Worm (Caenorhabditis elegans): ENCODE results near the gene C16D2.1.

ce11 chrII:9170851-9171250 is 39.4 kb downstream of the C16D2.1 start:
- TF ChIP-seq him-1 (tag; optimal IDR thresholded peaks at IDR 0.05) (no peak), dao-5 (tag; optimal IDR thresholded peaks at IDR 0.05) (no peak), W03F9.2 (tag; optimal IDR thresholded peaks at IDR 0.05) (no peak)
